Worm (Caenorhabditis elegans): ENCODE data around the gene T05B4.12.

DNA sequence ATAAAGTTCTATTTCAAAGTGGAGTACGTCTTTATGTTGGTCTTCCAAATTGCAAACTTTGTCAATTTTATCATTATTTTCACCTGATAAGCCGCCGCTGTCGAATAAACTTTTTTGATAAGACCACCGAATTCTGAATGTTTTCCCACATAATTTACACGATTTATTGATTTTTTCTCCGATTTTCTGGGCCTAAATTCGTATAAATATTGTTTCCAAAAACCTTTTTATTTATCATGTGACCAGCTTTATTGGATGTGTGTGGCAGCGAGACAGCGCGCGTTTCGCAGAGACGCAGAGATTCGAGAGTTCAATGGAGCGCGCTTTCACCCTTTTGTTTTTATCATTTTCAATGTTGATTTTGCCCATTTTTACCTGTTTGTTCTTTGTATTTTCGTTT is 17.2 kb upstream of the T05B4.12 start:
- no peak for TF ChIP-seq T22C8.4 (GFP tag; IDR thresholded peaks at IDR 0.05)
- TF ChIP-seq flt-1 (GFP tag; IDR thresholded peaks at IDR 0.05): no peak
- TF ChIP-seq ztf-23 (GFP tag; IDR thresholded peaks at IDR 0.05): no peak
